Worm (Caenorhabditis elegans) whole organism, L2 larva: ENCODE results near the gene H43E16.1.

ENCODE experiments used
- alr-1 ChIP-seq: fragments of 150-350 bp; optimal IDR thresholded peaks from 2 replicates; lab custom pipeline; 2014; ENCODE audit warnings: missing biosample characterization, missing genetic modification characterization
- ama-1 ChIP-seq: fragments of 150-350 bp; optimal IDR thresholded peaks from 2 replicates; lab custom pipeline; 2018; ENCODE audit warnings: inconsistent platforms
- ceh-16 ChIP-seq: fragments of 150-350 bp; optimal IDR thresholded peaks from 2 replicates; lab custom pipeline; 2014; ENCODE audit warnings: missing biosample characterization, missing genetic modification characterization
- ceh-82 ChIP-seq: fragments of 150-350 bp; optimal IDR thresholded peaks from 2 replicates; lab custom pipeline; 2014; ENCODE audit warnings: missing biosample characterization, missing genetic modification characterization
- elt-3 ChIP-seq: sonication (generic microtip); optimal IDR thresholded peaks from 2 replicates; lab custom pipeline; 2017; ENCODE audit warnings: missing biosample characterization, missing genetic modification characterization
- fos-1 ChIP-seq: fragments of 150-350 bp; optimal IDR thresholded peaks from 2 replicates; lab custom pipeline; 2014; ENCODE audit warnings: missing biosample characterization, missing genetic modification characterization
- lin-13 ChIP-seq: fragments of 150-350 bp; optimal IDR thresholded peaks from 2 replicates; lab custom pipeline; 2014; ENCODE audit warnings: missing biosample characterization, missing genetic modification reagents, missing genetic modification characterization
- lsy-2 ChIP-seq, 2 experiments: fragments of 150-350 bp in 1 of 2; sonication (generic microtip) in 1 of 2; optimal IDR thresholded peaks; 2 replicates each; lab custom pipeline; 2014 to 2017; ENCODE audit warnings: missing biosample characterization in 2 of 2, missing genetic modification characterization in 2 of 2
- nhr-11 ChIP-seq: fragments of 150-350 bp; optimal IDR thresholded peaks from 2 replicates; lab custom pipeline; 2014; ENCODE audit warnings: missing biosample characterization, missing genetic modification characterization
- nhr-21 ChIP-seq: fragments of 150-350 bp; optimal IDR thresholded peaks from 2 replicates; lab custom pipeline; 2014; ENCODE audit warnings: missing biosample characterization, missing genetic modification characterization
- nhr-23 ChIP-seq: fragments of 150-350 bp; optimal IDR thresholded peaks from 2 replicates; lab custom pipeline; 2014; ENCODE audit warnings: missing biosample characterization, missing genetic modification reagents, missing genetic modification characterization
- sma-3 ChIP-seq: sonication (generic microtip); optimal IDR thresholded peaks from 2 replicates; lab custom pipeline; 2016; ENCODE audit warnings: missing genetic modification reagents, missing genetic modification characterization, missing compliant biosample characterization
- unc-39 ChIP-seq: fragments of 150-350 bp; optimal IDR thresholded peaks from 2 replicates; lab custom pipeline; 2014; ENCODE audit warnings: missing biosample characterization, missing genetic modification characterization
- ztf-11 ChIP-seq: sonication (generic microtip); optimal IDR thresholded peaks from 2 replicates; lab custom pipeline; 2017; ENCODE audit warnings: missing biosample characterization, missing genetic modification characterization

- no peak for TF ChIP-seq ama-1 (lab: Kevin White, UChicago)
- no peak for TF ChIP-seq ceh-82
- no peak for TF ChIP-seq elt-3 (tag; lab: Kevin White, UChicago)
- TF ChIP-seq alr-1 = no peak
- TF ChIP-seq fos-1 = no peak
- no peak for TF ChIP-seq nhr-23 (tag; lab: Kevin White, UChicago)
- TF ChIP-seq nhr-21 (tag; lab: Kevin White, UChicago) = no peak
- no peak for TF ChIP-seq unc-39
- no peak for TF ChIP-seq ztf-11
- TF ChIP-seq lsy-2 (tag; optimal IDR thresholded peaks at IDR 0.05; lab: Kevin White, UChicago) = no peak
- TF ChIP-seq sma-3 = no peak
- no peak for TF ChIP-seq nhr-11 (tag; lab: Kevin White, UChicago)
- TF ChIP-seq lin-13 (GFP tag; lab: Kevin White, UChicago) = no peak
- no peak for TF ChIP-seq ceh-16 (tag; lab: Kevin White, UChicago)
Observed at ce11 chrII:6726814-6727213, 52.7 kb downstream of the H43E16.1 start.
